Fruit fly (Drosophila melanogaster) whole organism, embryonic: Measurements from ENCODE around the gene CG2147.
A peak's percentile ranks its signal among the peaks of the same experiment; 100 is the strongest.

Source experiments
- Ada2b ChIP-seq: fragments of 200-800 bp; sonication (Bioruptor generic); IDR thresholded peaks from 2 replicates; pipeline ENCODE4 v1.3.6; 2022; ENCODE audit warnings: missing biosample characterization, missing genetic modification characterization
- Aef1 ChIP-seq: fragments of 200-800 bp; sonication (Bioruptor generic); IDR thresholded peaks from 3 replicates; pipeline ENCODE4 v1.3.6; 2022; ENCODE audit warnings: missing biosample characterization, missing genetic modification characterization
- Bteb2 ChIP-seq: fragments of 200-800 bp; sonication (Bioruptor generic); optimal IDR thresholded peaks from 2 replicates; lab custom pipeline; 2016; ENCODE audit warnings: missing biosample characterization, missing genetic modification characterization
- CG11085 ChIP-seq: fragments of 200-800 bp; sonication (Bioruptor generic); IDR thresholded peaks from 2 replicates; pipeline ENCODE4 v1.3.6; 2022; ENCODE audit warnings: missing biosample characterization, missing genetic modification characterization
- CG1233 ChIP-seq: fragments of 200-800 bp; sonication (Bioruptor generic); optimal IDR thresholded peaks from 4 replicates; lab custom pipeline; 2018; ENCODE audit warnings: missing biosample characterization, mild to moderate bottlenecking, missing genetic modification characterization
- CG13775 ChIP-seq: fragments of 200-800 bp; sonication (Bioruptor generic); optimal IDR thresholded peaks from 3 replicates; lab custom pipeline; 2017; ENCODE audit warnings: missing biosample characterization, mild to moderate bottlenecking, missing genetic modification characterization
- CG13894 ChIP-seq: fragments of 200-800 bp; sonication (Bioruptor generic); optimal IDR thresholded peaks from 3 replicates; lab custom pipeline; 2018; ENCODE audit warnings: missing biosample characterization, mild to moderate bottlenecking, missing genetic modification characterization, moderate library complexity
- CG14860 ChIP-seq: fragments of 200-800 bp; sonication (Bioruptor generic); IDR thresholded peaks from 3 replicates; pipeline ENCODE4 v1.3.6; 2022; ENCODE audit warnings: missing biosample characterization, missing genetic modification characterization; ENCODE audit not compliant: partially characterized antibody
- CG1647 ChIP-seq: fragments of 200-800 bp; sonication (Bioruptor generic); optimal IDR thresholded peaks from 3 replicates; lab custom pipeline; 2016; ENCODE audit warnings: missing biosample characterization, missing genetic modification characterization
- CG34422 ChIP-seq: fragments of 200-800 bp; sonication (Bioruptor generic); IDR thresholded peaks from 3 replicates; pipeline ENCODE4 v1.3.6; 2022; ENCODE audit warnings: missing biosample characterization, missing genetic modification characterization
- CG3995 ChIP-seq: fragments of 200-800 bp; sonication (Bioruptor generic); optimal IDR thresholded peaks from 3 replicates; lab custom pipeline; 2016; ENCODE audit warnings: missing biosample characterization, missing genetic modification characterization
- CG4282 ChIP-seq: fragments of 200-800 bp; sonication (Bioruptor generic); optimal IDR thresholded peaks from 2 replicates; lab custom pipeline; 2016; ENCODE audit warnings: missing biosample characterization, missing genetic modification characterization
- CG5180 ChIP-seq: fragments of 200-800 bp; sonication (Bioruptor generic); optimal IDR thresholded peaks from 3 replicates; lab custom pipeline; 2017; ENCODE audit warnings: missing biosample characterization, missing genetic modification characterization, mild to moderate bottlenecking, moderate library complexity, missing genetic modification reagents
- CG6272 ChIP-seq: fragments of 200-800 bp; sonication (Bioruptor generic); IDR thresholded peaks from 2 replicates; pipeline ENCODE4 v1.3.6; 2022; ENCODE audit warnings: missing biosample characterization, missing genetic modification characterization
- CG6791 ChIP-seq: fragments of 200-800 bp; sonication (Bioruptor generic); IDR thresholded peaks from 3 replicates; pipeline ENCODE4 v1.3.6; 2022; ENCODE audit warnings: missing biosample characterization, missing genetic modification characterization; ENCODE audit not compliant: partially characterized antibody
- CG8765 ChIP-seq: fragments of 200-800 bp; sonication (Bioruptor generic); IDR thresholded peaks from 2 replicates; pipeline ENCODE4 v1.3.6; 2022; ENCODE audit warnings: missing biosample characterization, missing genetic modification characterization
- CG8924 ChIP-seq: fragments of 200-800 bp; optimal IDR thresholded peaks from 3 replicates; lab custom pipeline; 2019; ENCODE audit warnings: missing biosample characterization, mild to moderate bottlenecking, missing genetic modification characterization, moderate library complexity
- CG9215 ChIP-seq: fragments of 200-800 bp; sonication (Bioruptor generic); IDR thresholded peaks from 2 replicates; pipeline ENCODE4 v1.3.6; 2022; ENCODE audit warnings: missing biosample characterization, missing genetic modification characterization
- CG9797 ChIP-seq: fragments of 200-800 bp; sonication (Bioruptor generic); optimal IDR thresholded peaks from 3 replicates; lab custom pipeline; 2018; ENCODE audit warnings: missing biosample characterization, mild to moderate bottlenecking, missing genetic modification characterization
- CG9932 ChIP-seq: fragments of 200-800 bp; sonication (Bioruptor generic); IDR thresholded peaks from 2 replicates; pipeline ENCODE4 v1.3.6; 2022; ENCODE audit warnings: missing biosample characterization, missing genetic modification characterization
- CkIIα-i1 ChIP-seq: fragments of 200-800 bp; sonication (Bioruptor generic); IDR thresholded peaks from 2 replicates; pipeline ENCODE4 v1.3.6; 2022; ENCODE audit warnings: missing biosample characterization, missing genetic modification characterization
- D19A ChIP-seq: fragments of 200-800 bp; optimal IDR thresholded peaks from 3 replicates; lab custom pipeline; 2019; ENCODE audit warnings: missing biosample characterization, mild to moderate bottlenecking, missing genetic modification characterization, moderate library complexity
- Dbx ChIP-seq: fragments of 200-800 bp; sonication (Bioruptor generic); IDR thresholded peaks from 3 replicates; pipeline ENCODE4 v1.3.6; 2022; ENCODE audit warnings: missing biosample characterization, missing genetic modification characterization
- Dp ChIP-seq: fragments of 200-800 bp; sonication (Bioruptor generic); optimal IDR thresholded peaks from 2 replicates; lab custom pipeline; 2018; ENCODE audit warnings: missing biosample characterization, mild to moderate bottlenecking, missing genetic modification characterization, moderate library complexity
- Dref ChIP-seq: fragments of 200-800 bp; sonication (Bioruptor generic); IDR thresholded peaks from 2 replicates; pipeline ENCODE4 v1.3.6; 2022; ENCODE audit warnings: missing biosample characterization, missing genetic modification characterization
- Eip74EF ChIP-seq, 2 experiments: fragments of 200-800 bp in 1 of 2; fragments of >200 bp in 1 of 2; sonication (Bioruptor generic) in 1 of 2; optimal IDR thresholded peaks; 2 replicates each; lab custom pipeline; 2017 to 2019; ENCODE audit warnings: missing biosample characterization in 2 of 2, missing genetic modification characterization in 2 of 2, mild to moderate bottlenecking in 1 of 2, moderate library complexity in 1 of 2
- Gsc ChIP-seq: fragments of 200-800 bp; sonication (Bioruptor generic); IDR thresholded peaks from 2 replicates; pipeline ENCODE4 v1.3.6; 2022; ENCODE audit warnings: missing biosample characterization, missing genetic modification characterization
- Lhr ChIP-seq: fragments of 200-800 bp; sonication (Bioruptor generic); optimal IDR thresholded peaks from 3 replicates; lab custom pipeline; 2017; ENCODE audit warnings: mild to moderate bottlenecking, missing biosample characterization, missing genetic modification reagents, missing genetic modification characterization
- MESR4 ChIP-seq: fragments of 200-800 bp; sonication (Bioruptor generic); optimal IDR thresholded peaks from 2 replicates; lab custom pipeline; 2018; ENCODE audit warnings: missing biosample characterization, mild to moderate bottlenecking, missing genetic modification characterization, moderate library complexity
- NC2α ChIP-seq: fragments of 200-800 bp; sonication (Bioruptor generic); optimal IDR thresholded peaks from 2 replicates; lab custom pipeline; 2016; ENCODE audit warnings: missing biosample characterization, missing genetic modification characterization
- Optix ChIP-seq: fragments of 200-800 bp; sonication (Bioruptor generic); IDR thresholded peaks from 3 replicates; pipeline ENCODE4 v1.3.6; 2022; ENCODE audit warnings: missing biosample characterization, missing genetic modification characterization
- Scr ChIP-seq: fragments of 200-800 bp; sonication (Bioruptor generic); IDR thresholded peaks from 2 replicates; pipeline ENCODE4 v1.3.6; 2022; ENCODE audit warnings: missing biosample characterization, missing genetic modification characterization; ENCODE audit not compliant: partially characterized antibody
- Side ChIP-seq: fragments of 200-800 bp; sonication (Bioruptor generic); optimal IDR thresholded peaks from 2 replicates; lab custom pipeline; 2016; ENCODE audit warnings: missing biosample characterization, missing genetic modification characterization
- Six4 ChIP-seq: fragments of 200-800 bp; sonication (Bioruptor generic); optimal IDR thresholded peaks from 2 replicates; lab custom pipeline; 2016; ENCODE audit warnings: missing biosample characterization, missing genetic modification characterization
- cato ChIP-seq: fragments of 200-800 bp; sonication (Bioruptor generic); optimal IDR thresholded peaks from 2 replicates; lab custom pipeline; 2016; ENCODE audit warnings: missing biosample characterization, missing genetic modification characterization, borderline replicate concordance
- dysf ChIP-seq: fragments of 200-800 bp; sonication (Bioruptor generic); IDR thresholded peaks from 3 replicates; pipeline ENCODE4 v1.3.6; 2022; ENCODE audit warnings: missing biosample characterization, missing genetic modification characterization
- eyg ChIP-seq: fragments of 200-800 bp; sonication (Bioruptor generic); optimal IDR thresholded peaks from 3 replicates; lab custom pipeline; 2016; ENCODE audit warnings: missing biosample characterization, missing genetic modification characterization
- fd96Cb ChIP-seq: fragments of 200-800 bp; sonication (Bioruptor generic); optimal IDR thresholded peaks from 2 replicates; lab custom pipeline; 2018; ENCODE audit warnings: missing biosample characterization, mild to moderate bottlenecking, missing genetic modification characterization, moderate library complexity
- gem ChIP-seq: fragments of 200-800 bp; sonication (Bioruptor generic); optimal IDR thresholded peaks from 2 replicates; lab custom pipeline; 2019; ENCODE audit warnings: missing biosample characterization, mild to moderate bottlenecking, missing genetic modification characterization, moderate library complexity
- gfzf ChIP-seq: fragments of 200-800 bp; sonication (Bioruptor generic); optimal IDR thresholded peaks from 2 replicates; lab custom pipeline; 2016; ENCODE audit warnings: missing biosample characterization, mild to moderate bottlenecking, missing genetic modification characterization, moderate library complexity
- her ChIP-seq: fragments of 200-800 bp; sonication (Bioruptor generic); optimal IDR thresholded peaks from 2 replicates; lab custom pipeline; 2016; ENCODE audit warnings: missing biosample characterization, missing genetic modification characterization
- insv ChIP-seq, 2 experiments: fragments of 200-800 bp; sonication (Bioruptor generic); optimal IDR thresholded peaks; 3 replicates each; lab custom pipeline; 2016 to 2018; ENCODE audit warnings: missing biosample characterization in 2 of 2, missing genetic modification characterization in 2 of 2
- lov ChIP-seq, 2 experiments: fragments of 200-800 bp in 1 of 2; fragments of >200 bp in 1 of 2; sonication (Bioruptor generic) in 1 of 2; IDR thresholded peaks in 1 of 2; optimal IDR thresholded peaks in 1 of 2; 2 replicates in 1 of 2; 3 replicates in 1 of 2; pipeline versions ENCODE4 v1.3.6 to Lab custom; 2017 to 2022; ENCODE audit warnings: missing biosample characterization in 1 of 2, missing genetic modification characterization in 1 of 2
- mld ChIP-seq: fragments of 200-800 bp; sonication (Bioruptor generic); IDR thresholded peaks from 3 replicates; pipeline ENCODE4 v1.3.6; 2022; ENCODE audit warnings: missing biosample characterization, missing genetic modification characterization; ENCODE audit not compliant: partially characterized antibody
- nau ChIP-seq: fragments of 200-800 bp; sonication (Bioruptor generic); optimal IDR thresholded peaks from 3 replicates; lab custom pipeline; 2017; ENCODE audit warnings: missing biosample characterization, mild to moderate bottlenecking, missing genetic modification characterization, missing genetic modification reagents
- odd ChIP-seq: fragments of 200-800 bp; sonication (Bioruptor generic); optimal IDR thresholded peaks from 2 replicates; lab custom pipeline; 2017; ENCODE audit warnings: missing biosample characterization, mild to moderate bottlenecking, missing genetic modification characterization
- tgo ChIP-seq: fragments of 200-800 bp; sonication (Bioruptor generic); IDR thresholded peaks from 3 replicates; pipeline ENCODE4 v1.3.6; 2022; ENCODE audit warnings: missing biosample characterization, missing genetic modification characterization
- tll ChIP-seq, 2 experiments: fragments of 200-800 bp in 1 of 2; fragments of >200 bp in 1 of 2; sonication (Bioruptor generic) in 1 of 2; optimal IDR thresholded peaks; 2 replicates each; lab custom pipeline; 2017 to 2019; ENCODE audit warnings: missing biosample characterization in 2 of 2, missing genetic modification characterization in 2 of 2, mild to moderate bottlenecking in 1 of 2, moderate library complexity in 1 of 2
- trem ChIP-seq: fragments of 200-800 bp; optimal IDR thresholded peaks from 3 replicates; lab custom pipeline; 2019; ENCODE audit warnings: missing biosample characterization, mild to moderate bottlenecking, missing genetic modification characterization, moderate library complexity

CG2147 gene

DNA sequence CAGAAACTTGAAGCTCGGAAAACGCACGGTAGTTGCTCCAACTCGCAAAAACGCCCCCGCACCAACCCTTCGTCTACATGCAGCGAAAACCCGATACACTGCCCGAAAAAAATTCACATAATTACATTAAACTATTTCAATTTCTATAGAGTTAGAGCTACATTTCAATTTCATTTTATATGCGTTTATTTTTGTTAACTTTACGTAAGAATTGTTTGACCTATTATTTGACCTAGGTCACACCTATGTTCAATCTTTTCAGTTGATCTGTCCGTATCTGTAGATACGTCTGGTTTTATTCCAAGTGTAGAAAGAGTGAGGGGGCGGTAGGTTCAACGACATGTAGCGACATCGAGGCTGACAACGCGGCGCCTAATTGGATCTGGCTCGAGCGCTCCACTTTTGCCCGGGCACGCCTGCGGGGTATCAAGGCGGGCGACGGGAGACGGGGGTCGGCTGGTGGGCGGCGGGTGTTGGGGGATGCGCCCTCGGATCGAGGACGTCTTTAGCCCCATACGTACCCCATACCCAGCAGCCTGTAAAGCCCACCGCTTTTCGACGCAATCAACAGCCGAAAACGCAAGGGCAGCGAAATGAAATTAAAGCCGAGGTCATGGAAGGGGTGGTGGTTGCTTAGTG lies 37.6 kb upstream of the CG2147 start (continued):
- no peak for TF ChIP-seq odd
- TF ChIP-seq Aef1 (GFP tag; lab: Robert Waterston, UW): no peak
- 0 out of 3 replicates have a peak, but pooled peaks have one; percentile 28 for TF ChIP-seq CG34422 (GFP tag; lab: Robert Waterston, UW)
- no peak for TF ChIP-seq Side
- TF ChIP-seq fd96Cb (tag; lab: Kevin White, UChicago): no peak
- TF ChIP-seq Dp: no peak
- TF ChIP-seq Bteb2 (GFP tag; lab: Kevin White, UChicago): no peak
- TF ChIP-seq CG4282 (GFP tag; lab: Kevin White, UChicago): no peak
- TF ChIP-seq her (GFP tag; lab: Kevin White, UChicago): no peak
- TF ChIP-seq gem (tag; lab: Kevin White, UChicago): peak; percentile 56
- TF ChIP-seq eyg: no peak
- TF ChIP-seq CG6791 (GFP tag; lab: Robert Waterston, UW): no peak
- TF ChIP-seq CkIIα-i1 (GFP tag; lab: Robert Waterston, UW): no peak
- no peak for TF ChIP-seq CG1647
- TF ChIP-seq CG8765 (GFP tag; lab: Robert Waterston, UW): no peak
- TF ChIP-seq CG9932 (GFP tag; lab: Robert Waterston, UW): no peak
- no peak for TF ChIP-seq CG13894 (tag; lab: Kevin White, UChicago)
- no peak for TF ChIP-seq trem (tag; lab: Kevin White, UChicago)
- TF ChIP-seq Dref: no peak
- TF ChIP-seq Optix (GFP tag; lab: Robert Waterston, UW): no peak
- no peak for TF ChIP-seq mld (GFP tag; lab: Robert Waterston, UW)
- no peak for TF ChIP-seq CG14860 (GFP tag; lab: Robert Waterston, UW)
- TF ChIP-seq Lhr (GFP tag; lab: Kevin White, UChicago): no peak
- TF ChIP-seq tll (GFP tag; optimal IDR thresholded peaks at IDR 0.05; lab: Kevin White, UChicago): no peak
- TF ChIP-seq cato (GFP tag; lab: Kevin White, UChicago): no peak
- no peak for TF ChIP-seq CG3995
- no peak for TF ChIP-seq MESR4 (GFP tag; lab: Kevin White, UChicago)
- peak; percentile 3 for TF ChIP-seq D19A (tag; lab: Kevin White, UChicago)
- no peak for TF ChIP-seq CG6272 (GFP tag; lab: Robert Waterston, UW)
- no peak for TF ChIP-seq nau (GFP tag; lab: Kevin White, UChicago)
- no peak for TF ChIP-seq lov (optimal IDR thresholded peaks at IDR 0.05; lab: Kevin White, UChicago)
- TF ChIP-seq lov (GFP tag; IDR thresholded peaks at IDR 0.05; lab: Robert Waterston, UW): no peak
- TF ChIP-seq CG9215 (GFP tag; lab: Robert Waterston, UW): no peak
- TF ChIP-seq insv (GFP tag; optimal IDR thresholded peaks at IDR 0.05; lab: Kevin White, UChicago): no peak
- no peak for TF ChIP-seq Dbx (GFP tag; lab: Robert Waterston, UW)
- no peak for TF ChIP-seq Eip74EF (GFP tag; optimal IDR thresholded peaks at IDR 0.05; lab: Kevin White, UChicago)
- no peak for TF ChIP-seq Scr (GFP tag; lab: Robert Waterston, UW)
- TF ChIP-seq CG9797 (GFP tag; lab: Kevin White, UChicago): no peak
- peak; percentile 45; the same call in 1 of the 2 replicates for TF ChIP-seq Ada2b (GFP tag; lab: Robert Waterston, UW)
- TF ChIP-seq CG11085 (GFP tag; lab: Robert Waterston, UW): no peak
- TF ChIP-seq CG8924 (tag; lab: Kevin White, UChicago): peak; percentile 18
- no peak for TF ChIP-seq gfzf (GFP tag; lab: Kevin White, UChicago)
- peak; percentile 40; the same call in 2 of the 3 replicates for TF ChIP-seq tgo
- no peak for TF ChIP-seq CG1233 (GFP tag; lab: Kevin White, UChicago)
- no peak for TF ChIP-seq NC2α (GFP tag; lab: Kevin White, UChicago)
- TF ChIP-seq Gsc (GFP tag; lab: Robert Waterston, UW): no peak
- TF ChIP-seq Six4 (GFP tag; lab: Kevin White, UChicago): no peak
- no peak for TF ChIP-seq CG5180 (GFP tag; lab: Kevin White, UChicago)
- peak; percentile 14 for TF ChIP-seq CG13775
- TF ChIP-seq dysf (GFP tag; lab: Robert Waterston, UW): peak; percentile 50; the same call in 1 of the 3 replicates
